Fruit fly (Drosophila melanogaster): ENCODE results near the gene CG18666.

CG18666 gene

DNA sequence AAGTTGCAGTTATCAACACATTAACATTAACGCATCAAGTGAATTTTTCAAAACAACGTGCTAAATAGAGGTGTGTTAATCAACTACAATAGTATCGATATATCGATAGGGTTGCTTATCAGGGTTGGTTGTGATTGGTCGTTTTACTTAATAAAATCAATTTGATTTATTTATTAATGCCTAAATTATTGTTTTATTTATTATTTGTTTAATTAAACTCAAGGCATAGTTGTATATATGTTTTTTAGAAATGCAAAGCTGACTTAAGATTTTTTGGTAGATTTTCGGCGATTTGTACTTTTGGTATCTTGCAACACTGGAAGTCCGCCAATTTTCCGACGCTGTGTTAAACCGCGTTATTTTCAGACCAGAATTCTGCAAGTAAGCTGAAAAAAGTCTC lies 23.6 kb upstream of the CG18666 start, which contains the start of the genes Art8 and dUTPase (continued):
- TF ChIP-seq lab (GFP tag; optimal IDR thresholded peaks at IDR 0.05) (no peak), CG12219 (GFP tag; optimal IDR thresholded peaks at IDR 0.05) (no peak), lbe (GFP tag; optimal IDR thresholded peaks at IDR 0.05) (peak; percentile 85), grn (GFP tag; optimal IDR thresholded peaks at IDR 0.05) (peak; percentile 26), ro (GFP tag; IDR thresholded peaks at IDR 0.05) (no peak), CG6765 (GFP tag; optimal IDR thresholded peaks at IDR 0.05) (no peak), pzg (GFP tag; optimal IDR thresholded peaks at IDR 0.05) (peak; percentile 82), Dfd (GFP tag; optimal IDR thresholded peaks at IDR 0.05) (no peak), CG14667 (GFP tag; IDR thresholded peaks at IDR 0.05) (peak; percentile 48; the same call in 1 of the 2 replicates), CG17186 (GFP tag; optimal IDR thresholded peaks at IDR 0.05) (peak; percentile 51), CG17802 (tag; optimal IDR thresholded peaks at IDR 0.05) (no peak), CG5180 (GFP tag; optimal IDR thresholded peaks at IDR 0.05) (no peak), pnt (GFP tag; optimal IDR thresholded peaks at IDR 0.05) (no peak), salm (tag; optimal IDR thresholded peaks at IDR 0.05) (no peak), Usf (GFP tag; optimal IDR thresholded peaks at IDR 0.05) (no peak), CG7928 (GFP tag; optimal IDR thresholded peaks at IDR 0.05) (peak; percentile 89), Dad (GFP tag; optimal IDR thresholded peaks at IDR 0.05) (peak; percentile 51), CG14014 (GFP tag; IDR thresholded peaks at IDR 0.05) (peak; percentile 63), HLH3B (GFP tag; IDR thresholded peaks at IDR 0.05) (peak; percentile 55), Gsc (GFP tag; IDR thresholded peaks at IDR 0.05) (no peak), crc (GFP tag; optimal IDR thresholded peaks at IDR 0.05) (no peak), CG13424 (tag; optimal IDR thresholded peaks at IDR 0.05) (peak; percentile 76), CG1602 (GFP tag; optimal IDR thresholded peaks at IDR 0.05) (peak; percentile 74), CG9797 (GFP tag; optimal IDR thresholded peaks at IDR 0.05) (peak; percentile 74), CHES-1-like (GFP tag; optimal IDR thresholded peaks at IDR 0.05) (peak; percentile 28), CG8478 (optimal IDR thresholded peaks at IDR 0.05) (no peak), hkb (optimal IDR thresholded peaks at IDR 0.05) (no peak), hkb (GFP tag; IDR thresholded peaks at IDR 0.05) (peak; percentile 57; the same call in 1 of the 2 replicates), dm (GFP tag; optimal IDR thresholded peaks at IDR 0.05) (peak; percentile 63), Blimp-1 (GFP tag; optimal IDR thresholded peaks at IDR 0.05) (no peak), bowl (GFP tag; IDR thresholded peaks at IDR 0.05) (no peak), gsb (GFP tag; IDR thresholded peaks at IDR 0.05) (no peak), btn (GFP tag; optimal IDR thresholded peaks at IDR 0.05) (no peak), CG13123 (GFP tag; optimal IDR thresholded peaks at IDR 0.05) (peak; percentile 78), Max (GFP tag; optimal IDR thresholded peaks at IDR 0.05) (peak; percentile 93), CG3995 (GFP tag; optimal IDR thresholded peaks at IDR 0.05) (peak; percentile 39), CG4328 (GFP tag; optimal IDR thresholded peaks at IDR 0.05) (peak; percentile 21), Med (GFP tag) (peak; percentile 80), CG15696 (tag; optimal IDR thresholded peaks at IDR 0.05) (peak; percentile 60), Dek (tag; optimal IDR thresholded peaks at IDR 0.05) (peak; percentile 53), CG6654 (GFP tag; optimal IDR thresholded peaks at IDR 0.05) (no peak), CG18011 (GFP tag; optimal IDR thresholded peaks at IDR 0.05) (peak; percentile 69), CG3726 (GFP tag; IDR thresholded peaks at IDR 0.05) (no peak), Lpt (GFP tag; optimal IDR thresholded peaks at IDR 0.05) (no peak), Ssrp (tag; optimal IDR thresholded peaks at IDR 0.05) (peak; percentile 70), CG7786 (GFP tag; optimal IDR thresholded peaks at IDR 0.05) (peak; percentile 13), jigr1 (GFP tag; IDR thresholded peaks at IDR 0.05) (no peak), ato (GFP tag; IDR thresholded peaks at IDR 0.05; ENCODE audit: partially characterized antibody) (peak; percentile 23; the same call in 1 of the 2 replicates), chinmo (GFP tag; IDR thresholded peaks at IDR 0.05; ENCODE audit: partially characterized antibody) (0 out of 4 replicates have a peak, but pooled peaks have one; percentile 32), Pdp1 (GFP tag; optimal IDR thresholded peaks at IDR 0.05) (peak; percentile 21 to 61), CG18599 (GFP tag; optimal IDR thresholded peaks at IDR 0.05) (no peak)

Measured in whole organism, embryonic.